Worm (Caenorhabditis elegans): ENCODE results near the gene F59E12.9.

DNA sequence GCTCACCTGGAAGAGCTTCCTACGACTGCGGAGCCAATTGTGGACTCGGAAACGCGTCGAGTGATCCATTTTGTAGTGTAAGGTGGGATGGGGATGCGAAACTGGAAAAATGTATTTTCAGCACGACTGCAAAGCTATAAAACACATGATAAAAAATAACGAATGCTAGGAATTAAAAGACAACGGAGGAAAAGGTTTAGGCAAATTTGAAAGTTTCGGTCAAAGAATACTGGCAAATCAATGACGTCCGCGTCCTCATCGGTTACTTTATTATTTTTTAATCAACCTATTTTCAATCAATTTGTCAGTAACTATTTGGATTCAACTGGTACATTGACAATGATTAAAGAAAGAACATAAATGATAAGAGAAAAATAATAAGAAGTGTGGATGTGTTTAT lies 39.1 kb downstream of the F59E12.9 start, which contains the start of gene C17G10.7:
- TF ChIP-seq ZK546.5 (tag; optimal IDR thresholded peaks at IDR 0.05): no peak
- TF ChIP-seq egl-5 (tag; optimal IDR thresholded peaks at IDR 0.05): no peak
- TF ChIP-seq pha-4 (tag; optimal IDR thresholded peaks at IDR 0.05): no peak
- TF ChIP-seq nhr-237 (tag; optimal IDR thresholded peaks at IDR 0.05): no peak
- no peak for TF ChIP-seq ama-1 (optimal IDR thresholded peaks at IDR 0.05)
- TF ChIP-seq skn-1 (tag; optimal IDR thresholded peaks at IDR 0.05): no peak
- TF ChIP-seq nhr-12 (tag; optimal IDR thresholded peaks at IDR 0.05): no peak
- TF ChIP-seq unc-62 (GFP tag; optimal IDR thresholded peaks at IDR 0.05): no peak
- no peak for TF ChIP-seq aly-2 (tag; optimal IDR thresholded peaks at IDR 0.05)
- TF ChIP-seq fos-1 (tag; optimal IDR thresholded peaks at IDR 0.05): no peak
- no peak for TF ChIP-seq unc-39 (tag; optimal IDR thresholded peaks at IDR 0.05)
- no peak for TF ChIP-seq ceh-82 (tag; optimal IDR thresholded peaks at IDR 0.05)

Data from whole organism, L3 larva.